Fruit fly (Drosophila melanogaster) whole organism: ENCODE data around the gene CG11857.

Experiments
- CG8478 ChIP-seq: fragments of >200 bp; optimal IDR thresholded peaks from 2 replicates; lab custom pipeline; 2018; ENCODE audit warnings: inconsistent platforms
- EcR ChIP-seq, 2 experiments: fragments of >200 bp; optimal IDR thresholded peaks; 2 replicates each; lab custom pipeline; 2017; ENCODE audit warnings: missing biosample characterization in 2 of 2, missing genetic modification characterization in 2 of 2, missing genetic modification reagents in 2 of 2
- pan ChIP-seq: fragments of >200 bp; optimal IDR thresholded peaks from 2 replicates; lab custom pipeline; 2017
- psq ChIP-seq: fragments of >200 bp; optimal IDR thresholded peaks from 2 replicates; lab custom pipeline; 2017
- usp ChIP-seq: fragments of >200 bp; optimal IDR thresholded peaks from 2 replicates; lab custom pipeline; 2017; ENCODE audit warnings: missing biosample characterization, missing genetic modification characterization, mixed read lengths

- TF ChIP-seq pan (lab: Kevin White, UChicago) (no peak), EcR (GFP tag; optimal IDR thresholded peaks at IDR 0.05; lab: Kevin White, UChicago) (no peak), usp (no peak), CG8478 (lab: Kevin White, UChicago) (no peak), psq (lab: Kevin White, UChicago) (no peak)
Measured at dm6 chr3R:25235362-25235761, 23.3 kb upstream of the CG11857 start, which contains the start of gene Sil1.
